Fruit fly (Drosophila melanogaster) whole organism, embryonic: Measurements from ENCODE around the gene Kap3.

Experiments used
- Bgb ChIP-seq: fragments of 200-800 bp; sonication (Bioruptor generic); IDR thresholded peaks from 2 replicates; pipeline ENCODE4 v1.3.6; 2022; ENCODE audit warnings: missing biosample characterization, missing genetic modification characterization; ENCODE audit not compliant: partially characterized antibody
- CG10267 ChIP-seq: fragments of 200-800 bp; sonication (Bioruptor generic); optimal IDR thresholded peaks from 2 replicates; lab custom pipeline; 2018; ENCODE audit warnings: missing biosample characterization, mild to moderate bottlenecking, missing genetic modification characterization, moderate library complexity
- CG11560 ChIP-seq: fragments of 200-800 bp; sonication (Bioruptor generic); IDR thresholded peaks from 3 replicates; pipeline ENCODE4 v1.3.6; 2022; ENCODE audit warnings: missing biosample characterization, missing genetic modification characterization
- CG12659 ChIP-seq: fragments of 200-800 bp; sonication (Bioruptor generic); optimal IDR thresholded peaks from 3 replicates; lab custom pipeline; 2017; ENCODE audit warnings: mild to moderate bottlenecking, missing biosample characterization, missing genetic modification reagents, missing genetic modification characterization
- CG12942 ChIP-seq: fragments of 200-800 bp; sonication (Bioruptor generic); optimal IDR thresholded peaks from 3 replicates; lab custom pipeline; 2016; ENCODE audit warnings: missing biosample characterization, missing genetic modification characterization
- CG14965 ChIP-seq: fragments of 200-800 bp; sonication (Bioruptor generic); optimal IDR thresholded peaks from 2 replicates; lab custom pipeline; 2016; ENCODE audit warnings: missing biosample characterization, missing genetic modification characterization, borderline replicate concordance
- CG2116 ChIP-seq: fragments of 200-800 bp; sonication (Bioruptor generic); optimal IDR thresholded peaks from 3 replicates; lab custom pipeline; 2018; ENCODE audit warnings: missing biosample characterization, mild to moderate bottlenecking, missing genetic modification characterization
- CG2199 ChIP-seq: fragments of 200-800 bp; sonication (Bioruptor generic); IDR thresholded peaks from 3 replicates; pipeline ENCODE4 v1.3.6; 2022; ENCODE audit warnings: missing biosample characterization, missing genetic modification characterization
- CG2712 ChIP-seq: fragments of 200-800 bp; optimal IDR thresholded peaks from 3 replicates; lab custom pipeline; 2019; ENCODE audit warnings: missing biosample characterization, mild to moderate bottlenecking, missing genetic modification characterization, moderate library complexity
- CG30020 ChIP-seq: fragments of 200-800 bp; optimal IDR thresholded peaks from 2 replicates; lab custom pipeline; 2019; ENCODE audit warnings: missing biosample characterization, mild to moderate bottlenecking, missing genetic modification characterization, moderate library complexity
- CG33213 ChIP-seq: fragments of 200-800 bp; sonication (Bioruptor generic); optimal IDR thresholded peaks from 3 replicates; lab custom pipeline; 2016; ENCODE audit warnings: missing biosample characterization, missing genetic modification characterization
- CG34224 ChIP-seq: fragments of 200-800 bp; sonication (Bioruptor generic); IDR thresholded peaks from 3 replicates; pipeline ENCODE4 v1.3.6; 2022; ENCODE audit warnings: missing biosample characterization, missing genetic modification characterization; ENCODE audit not compliant: partially characterized antibody
- CG3995 ChIP-seq: fragments of 200-800 bp; sonication (Bioruptor generic); optimal IDR thresholded peaks from 3 replicates; lab custom pipeline; 2016; ENCODE audit warnings: missing biosample characterization, missing genetic modification characterization
- CG42726 ChIP-seq: fragments of 200-800 bp; sonication (Bioruptor generic); IDR thresholded peaks from 2 replicates; pipeline ENCODE4 v1.3.6; 2022; ENCODE audit warnings: missing biosample characterization, missing genetic modification characterization; ENCODE audit not compliant: partially characterized antibody
- CG7928 ChIP-seq: fragments of 200-800 bp; sonication (Bioruptor generic); optimal IDR thresholded peaks from 2 replicates; lab custom pipeline; 2017; ENCODE audit warnings: missing biosample characterization, mild to moderate bottlenecking, missing genetic modification characterization
- CoRest ChIP-seq: fragments of 200-800 bp; sonication (Bioruptor generic); optimal IDR thresholded peaks from 3 replicates; lab custom pipeline; 2018; ENCODE audit warnings: missing biosample characterization, mild to moderate bottlenecking, missing genetic modification characterization, moderate library complexity
- D ChIP-seq, 2 experiments: fragments of 200-800 bp in 1 of 2; fragments of >200 bp in 1 of 2; sonication (Bioruptor generic) in 1 of 2; optimal IDR thresholded peaks; 2 replicates in 1 of 2; 3 replicates in 1 of 2; lab custom pipeline; 2017; ENCODE audit warnings: mild to moderate bottlenecking in 1 of 2, missing biosample characterization in 1 of 2, missing genetic modification characterization in 1 of 2, missing genetic modification reagents in 1 of 2
- Dll ChIP-seq: fragments of 200-800 bp; sonication (Bioruptor generic); IDR thresholded peaks from 4 replicates; pipeline ENCODE4 v1.3.6; 2022; ENCODE audit warnings: missing biosample characterization, missing genetic modification characterization; ENCODE audit not compliant: partially characterized antibody
- Dref ChIP-seq: fragments of 200-800 bp; sonication (Bioruptor generic); IDR thresholded peaks from 2 replicates; pipeline ENCODE4 v1.3.6; 2022; ENCODE audit warnings: missing biosample characterization, missing genetic modification characterization
- E2f1 ChIP-seq: fragments of 200-800 bp; sonication (Bioruptor generic); IDR thresholded peaks from 2 replicates; pipeline ENCODE4 v1.3.6; 2022; ENCODE audit warnings: missing biosample characterization, missing genetic modification characterization
- E2f2 ChIP-seq: fragments of 200-800 bp; sonication (Bioruptor generic); IDR thresholded peaks from 2 replicates; pipeline ENCODE4 v1.3.6; 2022; ENCODE audit warnings: missing biosample characterization, missing genetic modification characterization
- Ets65A ChIP-seq: fragments of 200-800 bp; sonication (Bioruptor generic); peaks from one replicate; lab custom pipeline; 2016; ENCODE audit warnings: missing biosample characterization, missing genetic modification characterization
- Ets97D ChIP-seq: fragments of 200-800 bp; sonication (Bioruptor generic); optimal IDR thresholded peaks from 3 replicates; lab custom pipeline; 2016; ENCODE audit warnings: missing biosample characterization, missing genetic modification characterization
- Hey ChIP-seq: fragments of 200-800 bp; sonication (Bioruptor generic); optimal IDR thresholded peaks from 3 replicates; lab custom pipeline; 2018; ENCODE audit warnings: missing biosample characterization, mild to moderate bottlenecking, missing genetic modification characterization
- MBD-R2 ChIP-seq: fragments of 200-800 bp; sonication (Bioruptor generic); IDR thresholded peaks from 2 replicates; pipeline ENCODE4 v1.3.6; 2022; ENCODE audit warnings: missing biosample characterization, missing genetic modification characterization
- Max ChIP-seq: fragments of 200-800 bp; sonication (Bioruptor generic); optimal IDR thresholded peaks from 2 replicates; lab custom pipeline; 2016; ENCODE audit warnings: missing biosample characterization, mild to moderate bottlenecking, missing genetic modification characterization
- Scr ChIP-seq: fragments of 200-800 bp; sonication (Bioruptor generic); IDR thresholded peaks from 2 replicates; pipeline ENCODE4 v1.3.6; 2022; ENCODE audit warnings: missing biosample characterization, missing genetic modification characterization; ENCODE audit not compliant: partially characterized antibody
- Sin3A ChIP-seq: fragments of >200 bp; optimal IDR thresholded peaks from 2 replicates; lab custom pipeline; 2018
- Sry-δ ChIP-seq: fragments of 200-800 bp; sonication (Bioruptor generic); optimal IDR thresholded peaks from 2 replicates; lab custom pipeline; 2016; ENCODE audit warnings: missing biosample characterization, missing genetic modification characterization
- amos ChIP-seq: fragments of 200-800 bp; sonication (Bioruptor generic); IDR thresholded peaks from 2 replicates; pipeline ENCODE4 v1.3.6; 2022; ENCODE audit warnings: missing biosample characterization, missing genetic modification characterization; ENCODE audit not compliant: partially characterized antibody
- bigmax ChIP-seq: fragments of 200-800 bp; sonication (Bioruptor generic); optimal IDR thresholded peaks from 2 replicates; lab custom pipeline; 2018; ENCODE audit warnings: missing biosample characterization, mild to moderate bottlenecking, missing genetic modification characterization
- da ChIP-seq: fragments of 200-800 bp; sonication (Bioruptor generic); optimal IDR thresholded peaks from 2 replicates; lab custom pipeline; 2016; ENCODE audit warnings: missing biosample characterization, missing genetic modification characterization
- danr ChIP-seq: fragments of 200-800 bp; sonication (Bioruptor generic); IDR thresholded peaks from 2 replicates; pipeline ENCODE4 v1.3.6; 2022; ENCODE audit warnings: missing biosample characterization, missing genetic modification characterization
- dimm ChIP-seq: fragments of 200-800 bp; sonication (Bioruptor generic); IDR thresholded peaks from 2 replicates; pipeline ENCODE4 v1.3.6; 2022; ENCODE audit warnings: missing biosample characterization, missing genetic modification characterization
- ewg ChIP-seq: fragments of 200-800 bp; sonication (Bioruptor generic); optimal IDR thresholded peaks from 3 replicates; lab custom pipeline; 2017; ENCODE audit warnings: mild to moderate bottlenecking, missing biosample characterization, missing genetic modification reagents, missing genetic modification characterization
- hbn ChIP-seq: fragments of 200-800 bp; sonication (Bioruptor generic); IDR thresholded peaks from 2 replicates; pipeline ENCODE4 v1.3.6; 2022; ENCODE audit warnings: missing biosample characterization, missing genetic modification characterization; ENCODE audit not compliant: partially characterized antibody
- inv ChIP-seq: fragments of 200-800 bp; sonication (Bioruptor generic); IDR thresholded peaks from 2 replicates; pipeline ENCODE4 v1.3.6; 2022; ENCODE audit warnings: missing biosample characterization, missing genetic modification characterization; ENCODE audit not compliant: partially characterized antibody
- jing ChIP-seq: fragments of 200-800 bp; sonication (Bioruptor generic); optimal IDR thresholded peaks from 2 replicates; lab custom pipeline; 2018; ENCODE audit warnings: missing biosample characterization, mild to moderate bottlenecking, missing genetic modification characterization
- klu ChIP-seq: fragments of 200-800 bp; sonication (Bioruptor generic); IDR thresholded peaks from 2 replicates; pipeline ENCODE4 v1.3.6; 2022; ENCODE audit warnings: missing biosample characterization, missing genetic modification characterization
- lilli ChIP-seq: fragments of 200-800 bp; sonication (Bioruptor generic); optimal IDR thresholded peaks from 3 replicates; lab custom pipeline; 2016; ENCODE audit warnings: missing biosample characterization, missing genetic modification characterization
- mld ChIP-seq: fragments of 200-800 bp; sonication (Bioruptor generic); IDR thresholded peaks from 3 replicates; pipeline ENCODE4 v1.3.6; 2022; ENCODE audit warnings: missing biosample characterization, missing genetic modification characterization; ENCODE audit not compliant: partially characterized antibody
- nerfin-2 ChIP-seq: fragments of 200-800 bp; sonication (Bioruptor generic); IDR thresholded peaks from 2 replicates; pipeline ENCODE4 v1.3.6; 2022; ENCODE audit warnings: missing biosample characterization, missing genetic modification characterization; ENCODE audit not compliant: partially characterized antibody
- org-1 ChIP-seq: fragments of 200-800 bp; sonication (Bioruptor generic); optimal IDR thresholded peaks from 2 replicates; lab custom pipeline; 2017; ENCODE audit warnings: missing biosample characterization, missing genetic modification characterization
- pfk ChIP-seq: fragments of 200-800 bp; sonication (Bioruptor generic); optimal IDR thresholded peaks from 2 replicates; lab custom pipeline; 2018; ENCODE audit warnings: missing biosample characterization, mild to moderate bottlenecking, missing genetic modification characterization, moderate library complexity
- sna ChIP-seq: fragments of 200-800 bp; sonication (Bioruptor generic); IDR thresholded peaks from 2 replicates; pipeline ENCODE4 v1.3.6; 2022; ENCODE audit warnings: missing biosample characterization, missing genetic modification characterization; ENCODE audit not compliant: partially characterized antibody
- sob ChIP-seq: fragments of 200-800 bp; sonication (Bioruptor generic); IDR thresholded peaks from 2 replicates; pipeline ENCODE4 v1.3.6; 2022; ENCODE audit warnings: missing biosample characterization, missing genetic modification characterization
- ssp ChIP-seq: fragments of 200-800 bp; sonication (Bioruptor generic); IDR thresholded peaks from 2 replicates; pipeline ENCODE4 v1.3.6; 2022; ENCODE audit warnings: missing biosample characterization, missing genetic modification characterization
- tin ChIP-seq: fragments of 200-800 bp; sonication (Bioruptor generic); optimal IDR thresholded peaks from 3 replicates; lab custom pipeline; 2016; ENCODE audit warnings: missing biosample characterization, missing genetic modification characterization
- vnd ChIP-seq: fragments of 200-800 bp; sonication (Bioruptor generic); IDR thresholded peaks from 3 replicates; pipeline ENCODE4 v1.3.6; 2022; ENCODE audit warnings: missing biosample characterization, missing genetic modification characterization; ENCODE audit not compliant: partially characterized antibody

Kap3 gene

DNA sequence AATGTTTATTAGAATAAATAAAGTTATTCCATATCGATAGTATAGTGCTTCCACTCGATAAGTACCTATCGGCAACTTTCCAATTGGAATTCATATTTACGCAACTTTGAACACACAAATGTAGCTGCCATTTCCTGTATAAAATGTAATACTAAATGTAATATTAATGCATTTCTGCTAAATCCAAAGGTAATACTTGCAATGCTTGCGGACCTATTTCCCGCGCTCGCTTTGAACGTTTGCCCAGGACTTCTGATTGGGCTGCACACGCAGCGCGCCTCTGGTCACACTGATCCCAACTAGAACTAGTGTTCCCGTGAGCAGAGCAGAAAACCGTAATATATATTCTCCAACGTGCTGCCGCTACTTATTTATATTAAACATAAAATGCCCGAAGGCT is 29.5 kb upstream of the Kap3 start, which contains the start of gene dlg1 (continued):
- TF ChIP-seq hbn (GFP tag; lab: Robert Waterston, UW) (peak; percentile 58), Bgb (GFP tag; lab: Robert Waterston, UW) (peak; percentile 65), klu (GFP tag; lab: Robert Waterston, UW) (no peak), Sry-δ (GFP tag; lab: Kevin White, UChicago) (peak; percentile 35), mld (peak; percentile 50; the same call in 1 of the 3 replicates), MBD-R2 (GFP tag; lab: Robert Waterston, UW) (peak; percentile 56), Max (GFP tag; lab: Kevin White, UChicago) (no peak), CG12659 (GFP tag; lab: Kevin White, UChicago) (peak; percentile 25), Sin3A (lab: Kevin White, UChicago) (peak; percentile 8), D (optimal IDR thresholded peaks at IDR 0.05; lab: Kevin White, UChicago) (no peak), D (GFP tag; optimal IDR thresholded peaks at IDR 0.05; lab: Kevin White, UChicago) (no peak), Ets97D (GFP tag; lab: Kevin White, UChicago) (peak; percentile 11), pfk (no peak), E2f1 (GFP tag; lab: Robert Waterston, UW) (no peak), Hey (no peak), CG2116 (peak; percentile 31), CG2712 (tag; lab: Kevin White, UChicago) (peak; percentile 10), da (GFP tag; lab: Kevin White, UChicago) (no peak), danr (GFP tag; lab: Robert Waterston, UW) (no peak), nerfin-2 (GFP tag; lab: Robert Waterston, UW) (peak; percentile 49; the same call in 1 of the 2 replicates), org-1 (GFP tag; lab: Kevin White, UChicago) (no peak), ewg (no peak), CoRest (tag; lab: Kevin White, UChicago) (peak; percentile 32), jing (GFP tag; lab: Kevin White, UChicago) (no peak), Ets65A (GFP tag; lab: Kevin White, UChicago) (no peak), sob (GFP tag; lab: Robert Waterston, UW) (no peak), Dll (GFP tag; lab: Robert Waterston, UW) (peak; percentile 82), CG33213 (GFP tag; lab: Kevin White, UChicago) (no peak), CG12942 (GFP tag; lab: Kevin White, UChicago) (no peak), CG7928 (no peak), amos (GFP tag; lab: Robert Waterston, UW) (peak; percentile 50; the same call in 1 of the 2 replicates), CG10267 (peak; percentile 8), CG11560 (tag; lab: Robert Waterston, UW) (peak; percentile 93), sna (GFP tag; lab: Robert Waterston, UW) (peak; percentile 56), bigmax (peak; percentile 53), Dref (GFP tag; lab: Robert Waterston, UW) (peak; percentile 56), E2f2 (peak; percentile 83), inv (peak; percentile 58), CG34224 (GFP tag; lab: Robert Waterston, UW) (peak; percentile 73; the same call in 2 of the 3 replicates), CG2199 (GFP tag; lab: Robert Waterston, UW) (no peak), CG30020 (peak; percentile 13), ssp (GFP tag; lab: Robert Waterston, UW) (no peak), dimm (GFP tag; lab: Robert Waterston, UW) (no peak), CG3995 (GFP tag; lab: Kevin White, UChicago) (peak; percentile 73), CG42726 (GFP tag; lab: Robert Waterston, UW) (no peak), lilli (peak; percentile 8), tin (GFP tag; lab: Kevin White, UChicago) (no peak), Scr (GFP tag; lab: Robert Waterston, UW) (peak; percentile 80), vnd (GFP tag; lab: Robert Waterston, UW) (peak; percentile 56; the same call in 2 of the 3 replicates), CG14965 (GFP tag; lab: Kevin White, UChicago) (no peak)
